Worm (Caenorhabditis elegans) whole organism, young adult: ENCODE data around the gene jun-1.

Source experiments
- F37B4.10 ChIP-seq: fragments of 200-800 bp; sonication (Bioruptor generic); IDR thresholded peaks from 2 replicates; pipeline ENCODE4 v1.3.6; 2022; ENCODE audit warnings: missing genetic modification characterization, missing compliant biosample characterization
- ccch-3 ChIP-seq: fragments of 200-800 bp; sonication (Bioruptor generic); optimal IDR thresholded peaks from 2 replicates; lab custom pipeline; 2018; ENCODE audit warnings: mild to moderate bottlenecking, missing genetic modification characterization, missing compliant biosample characterization
- fkh-3 ChIP-seq: sonication (generic microtip); optimal IDR thresholded peaks from 2 replicates; lab custom pipeline; 2016; ENCODE audit warnings: mild to moderate bottlenecking, missing genetic modification characterization, missing compliant biosample characterization
- hmg-1.2 ChIP-seq: fragments of 200-800 bp; sonication (Bioruptor generic); IDR thresholded peaks from 2 replicates; pipeline ENCODE4 v1.3.6; 2022; ENCODE audit warnings: missing genetic modification reagents, missing genetic modification characterization, missing compliant biosample characterization
- lin-40 ChIP-seq: sonication (generic microtip); optimal IDR thresholded peaks from 2 replicates; lab custom pipeline; 2016; ENCODE audit warnings: missing genetic modification characterization, mild to moderate bottlenecking, missing compliant biosample characterization, missing genotype, missing genetic modification reagents
- mes-4 ChIP-seq: sonication (generic microtip); optimal IDR thresholded peaks from 2 replicates; lab custom pipeline; 2016; ENCODE audit warnings: missing genotype, missing genetic modification characterization, missing compliant biosample characterization
- nhr-27 ChIP-seq: fragments of 200-800 bp; sonication (Bioruptor generic); optimal IDR thresholded peaks from 2 replicates; lab custom pipeline; 2018; ENCODE audit warnings: mild to moderate bottlenecking, missing genetic modification characterization, moderate library complexity, missing compliant biosample characterization
- sea-2 ChIP-seq: fragments of 200-800 bp; sonication (Bioruptor generic); IDR thresholded peaks from 2 replicates; pipeline ENCODE4 v1.3.6; 2022; ENCODE audit warnings: missing genetic modification characterization, missing compliant biosample characterization
- snpc-3.4 ChIP-seq: sonication (generic microtip); optimal IDR thresholded peaks from 2 replicates; lab custom pipeline; 2017; ENCODE audit warnings: missing genetic modification characterization, mild to moderate bottlenecking, missing compliant biosample characterization, antibody characterized with exemption, moderate library complexity, missing genotype, missing genetic modification reagents

ce11 chrII:9074492-9074891, 38.5 kb upstream of the jun-1 start:
- TF ChIP-seq F37B4.10 (GFP tag; lab: Robert Waterston, UW) (no peak), hmg-1.2 (GFP tag; lab: Robert Waterston, UW) (no peak), fkh-3 (tag; lab: Kevin White, UChicago) (no peak), lin-40 (tag; lab: Kevin White, UChicago) (no peak), snpc-3.4 (tag; lab: Kevin White, UChicago) (no peak), mes-4 (no peak), nhr-27 (tag; lab: Kevin White, UChicago) (no peak), sea-2 (GFP tag; lab: Robert Waterston, UW) (no peak), ccch-3 (GFP tag; lab: Kevin White, UChicago) (no peak)
